Worm (Caenorhabditis elegans): ENCODE results near the gene shc-2.
A peak's percentile ranks its signal among the peaks of the same experiment; 100 is the strongest.
"Not testable (repeated sequence)": the region's sequence is repeated elsewhere in the genome, so short reads cannot be mapped to it uniquely, and the experiment has no call there.

Gene shc-2

ce11 chrII:4925198-4925764, 43.7 kb upstream of the shc-2 start, which contains the start of gene aagr-2 (continued):
- TF ChIP-seq nfyb-1 (GFP tag; IDR thresholded peaks at IDR 0.05): peak; percentile 22; the same call in 1 of the 2 replicates
- no peak for TF ChIP-seq dpl-1 (GFP tag; optimal IDR thresholded peaks at IDR 0.05)
- TF ChIP-seq unc-62 (GFP tag; optimal IDR thresholded peaks at IDR 0.05): no peak
- TF ChIP-seq nhr-80 (tag; optimal IDR thresholded peaks at IDR 0.05): peak; percentile 94
- TF ChIP-seq ZK185.1 (tag; optimal IDR thresholded peaks at IDR 0.05; ENCODE audit: poor library complexity, severe bottlenecking): no peak
- no peak for TF ChIP-seq hsf-1 (GFP tag; IDR thresholded peaks at IDR 0.05)
- peak; percentile 54 for TF ChIP-seq nhr-90 (tag; optimal IDR thresholded peaks at IDR 0.05)
- no peak for TF ChIP-seq F55B11.4 (tag; optimal IDR thresholded peaks at IDR 0.05; ENCODE audit: borderline replicate concordance, insufficient read depth)
- TF ChIP-seq B0336.3 (GFP tag; IDR thresholded peaks at IDR 0.05): peak; percentile 25; the same call in 1 of the 2 replicates

DNA sequence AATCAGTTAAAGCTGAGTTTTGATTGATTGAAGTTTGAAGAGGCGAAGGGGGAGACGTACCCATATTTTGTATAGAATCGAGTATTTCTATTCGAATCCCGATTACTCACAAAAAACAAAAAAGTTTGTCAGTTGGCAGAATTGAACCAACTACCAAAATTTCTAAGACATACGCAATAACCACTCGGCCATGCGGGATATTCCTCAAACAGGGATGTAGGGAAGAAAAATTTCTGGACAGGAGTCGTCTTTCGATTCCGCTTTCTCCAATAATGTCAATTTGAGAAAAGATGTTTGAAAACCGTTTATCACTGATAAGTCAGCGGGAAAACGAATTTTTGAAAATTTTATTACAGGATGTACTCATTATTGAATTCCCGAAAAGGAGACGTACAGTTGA, 40.6 kb upstream of the shc-2 start:
- 0 out of 2 replicates have a peak, but pooled peaks have one; percentile 13 for TF ChIP-seq rcor-1 (GFP tag; IDR thresholded peaks at IDR 0.05)
- TF ChIP-seq aptf-2 (GFP tag; conservative IDR thresholded peaks at IDR 0.05): 0 out of 2 replicates have a peak, but pooled peaks have one; percentile 10
- TF ChIP-seq ceh-40 (GFP tag; IDR thresholded peaks at IDR 0.05): 0 out of 2 replicates have a peak, but pooled peaks have one; percentile 69
- peak; percentile 74 for TF ChIP-seq hmg-1.2 (GFP tag; IDR thresholded peaks at IDR 0.05)
- TF ChIP-seq F33H1.4 (GFP tag; IDR thresholded peaks at IDR 0.05): 0 out of 2 replicates have a peak, but pooled peaks have one; percentile 16
- peak; percentile 32; the same call in 1 of the 2 replicates for TF ChIP-seq cebp-1 (GFP tag; IDR thresholded peaks at IDR 0.05)
- not testable (repeated sequence) for TF ChIP-seq cebp-1 (tag; optimal IDR thresholded peaks at IDR 0.05); rpc-1 (optimal IDR thresholded peaks at IDR 0.05)
- peak; percentile 61 for TF ChIP-seq B0261.1 (tag; optimal IDR thresholded peaks at IDR 0.05)
- 0 out of 2 replicates have a peak, but pooled peaks have one; percentile 15 for TF ChIP-seq C06A6.2 (GFP tag; conservative IDR thresholded peaks at IDR 0.05)
- TF ChIP-seq ztf-25 (GFP tag; IDR thresholded peaks at IDR 0.05): peak; percentile 87
- peak; percentile 57; the same call in 1 of the 2 replicates for TF ChIP-seq madf-6 (GFP tag; IDR thresholded peaks at IDR 0.05)
- peak; percentile 44 for TF ChIP-seq rpc-1 (tag; optimal IDR thresholded peaks at IDR 0.05)
- TF ChIP-seq nfyb-1 (GFP tag; IDR thresholded peaks at IDR 0.05): peak; percentile 49; the same call in 1 of the 2 replicates
- TF ChIP-seq mcd-1 (GFP tag; IDR thresholded peaks at IDR 0.05): 0 out of 2 replicates have a peak, but pooled peaks have one; percentile 22
- 0 out of 2 replicates have a peak, but pooled peaks have one; percentile 28 for TF ChIP-seq pbrm-1 (GFP tag; IDR thresholded peaks at IDR 0.05)
- TF ChIP-seq lin-26 (GFP tag; IDR thresholded peaks at IDR 0.05): peak; percentile 96
- 0 out of 2 replicates have a peak, but pooled peaks have one; percentile 28 for TF ChIP-seq Y53G8AR.9 (GFP tag; conservative IDR thresholded peaks at IDR 0.05)
- 0 out of 2 replicates have a peak, but pooled peaks have one; percentile 22 for TF ChIP-seq cebp-2 (GFP tag; IDR thresholded peaks at IDR 0.05)
- peak; percentile 84 for TF ChIP-seq tbp1 (GFP tag; optimal IDR thresholded peaks at IDR 0.05)
- TF ChIP-seq Y56A3A.18 (GFP tag; IDR thresholded peaks at IDR 0.05): 0 out of 2 replicates have a peak, but pooled peaks have one; percentile 38

DNA sequence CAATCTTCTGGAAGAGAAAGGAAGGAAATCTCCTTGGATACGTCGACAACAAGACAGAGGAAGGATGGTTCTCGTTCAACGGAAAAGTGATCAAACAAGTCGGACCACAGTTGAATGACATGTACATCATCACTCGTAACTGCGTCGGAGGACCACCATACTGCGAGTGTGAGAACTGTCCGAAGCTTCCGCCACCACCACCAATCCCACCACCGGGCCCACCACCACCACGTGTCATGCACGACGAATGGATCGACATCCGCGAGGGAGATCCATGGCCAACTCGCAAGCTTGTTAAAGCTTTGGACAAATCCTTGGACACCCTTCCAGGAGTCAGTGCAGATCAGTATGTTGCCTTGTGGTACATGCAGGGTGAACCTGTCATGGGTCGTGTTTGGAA, 37.7 kb upstream of the shc-2 start:
- TF ChIP-seq zim-3 (tag; optimal IDR thresholded peaks at IDR 0.05) (no peak), ztf-22 (GFP tag; optimal IDR thresholded peaks at IDR 0.05) (no peak), attf-5 (GFP tag; optimal IDR thresholded peaks at IDR 0.05) (no peak), snpc-3.4 (tag; optimal IDR thresholded peaks at IDR 0.05) (no peak), hlh-26 (GFP tag; conservative IDR thresholded peaks at IDR 0.05) (no peak), gei-17 (GFP tag; optimal IDR thresholded peaks at IDR 0.05) (no peak), F37B4.10 (GFP tag; IDR thresholded peaks at IDR 0.05) (no peak), egl-44 (GFP tag; IDR thresholded peaks at IDR 0.05) (no peak), ets-4 (GFP tag; optimal IDR thresholded peaks at IDR 0.05) (no peak), nhr-179 (tag; optimal IDR thresholded peaks at IDR 0.05) (no peak), egl-18 (GFP tag; IDR thresholded peaks at IDR 0.05) (no peak), B0019.2 (GFP tag; conservative IDR thresholded peaks at IDR 0.05) (no peak), snpc-1.3 (tag; optimal IDR thresholded peaks at IDR 0.05; ENCODE audit: insufficient read depth) (no peak), ama-1 (optimal IDR thresholded peaks at IDR 0.05) (no peak), ama-1 (GFP tag; optimal IDR thresholded peaks at IDR 0.05) (no peak), nfyb-1 (GFP tag; IDR thresholded peaks at IDR 0.05) (no peak), Y67H2A.10 (GFP tag; conservative IDR thresholded peaks at IDR 0.05) (no peak), ztf-3 (GFP tag; optimal IDR thresholded peaks at IDR 0.05) (no peak), ceh-79 (tag; optimal IDR thresholded peaks at IDR 0.05) (no peak), C06A6.2 (GFP tag; conservative IDR thresholded peaks at IDR 0.05) (no peak)
